Worm (Caenorhabditis elegans): Measurements from ENCODE around the gene rpl-22.

The rpl-22 gene

ce11 chrII:5050776-5051175 lies 4.6 kb upstream of the rpl-22 start:
- TF ChIP-seq mxl-3 (GFP tag; optimal IDR thresholded peaks at IDR 0.05) (no peak), spr-1 (tag; optimal IDR thresholded peaks at IDR 0.05) (no peak), attf-4 (tag; optimal IDR thresholded peaks at IDR 0.05) (no peak), ceh-20 (GFP tag; IDR thresholded peaks at IDR 0.05) (no peak)

- TF ChIP-seq ceh-32 (tag; optimal IDR thresholded peaks at IDR 0.05; ENCODE audit: poor library complexity), result no peak
- TF ChIP-seq T26A8.4 (GFP tag; IDR thresholded peaks at IDR 0.05), result no peak
- peak; percentile 21 for TF ChIP-seq aha-1 (tag)
- TF ChIP-seq egl-27 (tag; optimal IDR thresholded peaks at IDR 0.05), result no peak
- no peak for TF ChIP-seq R02D3.7 (tag; optimal IDR thresholded peaks at IDR 0.05)
- TF ChIP-seq dmd-6 (GFP tag; IDR thresholded peaks at IDR 0.05), result no peak
- no peak for TF ChIP-seq lin-38 (GFP tag; IDR thresholded peaks at IDR 0.05)
- TF ChIP-seq sdz-12 (GFP tag; optimal IDR thresholded peaks at IDR 0.05), result no peak
- no peak for TF ChIP-seq Y5F2A.4 (GFP tag; optimal IDR thresholded peaks at IDR 0.05)
- TF ChIP-seq zfp-3 (GFP tag; conservative IDR thresholded peaks at IDR 0.05), result 0 out of 2 replicates have a peak, but pooled peaks have one; percentile 19
- no peak for TF ChIP-seq nhr-25 (tag; optimal IDR thresholded peaks at IDR 0.05; ENCODE audit: borderline replicate concordance, insufficient read depth)
- TF ChIP-seq ctbp-1 (GFP tag; IDR thresholded peaks at IDR 0.05), result peak; percentile 10; the same call in 1 of the 2 replicates
- TF ChIP-seq daf-16 (GFP tag; optimal IDR thresholded peaks at IDR 0.05), result no peak
- TF ChIP-seq daf-16 (tag; optimal IDR thresholded peaks at IDR 0.05), result no peak
- no peak for TF ChIP-seq mxl-3 (GFP tag; optimal IDR thresholded peaks at IDR 0.05)
- peak in 1 of 2 experiments; percentile 40; a peak in 1 of 4 replicates for TF ChIP-seq madf-5 (GFP tag; IDR thresholded peaks at IDR 0.05)
- TF ChIP-seq nhr-10 (tag; optimal IDR thresholded peaks at IDR 0.05), result no peak
- no peak for TF ChIP-seq dmd-9 (GFP tag; IDR thresholded peaks at IDR 0.05)
- TF ChIP-seq pha-4 (GFP tag; IDR thresholded peaks at IDR 0.05), result no peak
- TF ChIP-seq pha-4 (tag; optimal IDR thresholded peaks at IDR 0.05), result no peak
- TF ChIP-seq tag-97 (GFP tag; IDR thresholded peaks at IDR 0.05), result no peak
- TF ChIP-seq snpc-1.2 (GFP tag; IDR thresholded peaks at IDR 0.05), result no peak
These were observed 838 bp downstream of the rpl-22 start for ce11 chrII:5056254-5056653.

- TF ChIP-seq nhr-77 (tag; optimal IDR thresholded peaks at IDR 0.05) (no peak), lin-1 (GFP tag; IDR thresholded peaks at IDR 0.05) (peak; percentile 56; the same call in 1 of the 2 replicates), set-16 (GFP tag; IDR thresholded peaks at IDR 0.05) (peak; percentile 20; the same call in 1 of the 2 replicates), R02D3.7 (tag; optimal IDR thresholded peaks at IDR 0.05) (no peak), nhr-25 (tag; optimal IDR thresholded peaks at IDR 0.05; ENCODE audit: borderline replicate concordance, insufficient read depth) (peak; percentile 67), F37D6.2 (tag; optimal IDR thresholded peaks at IDR 0.05) (peak; percentile 13), ceh-62 (tag; optimal IDR thresholded peaks at IDR 0.05) (no peak), F10B5.3 (tag; optimal IDR thresholded peaks at IDR 0.05) (peak; percentile 63), daf-19 (GFP tag; conservative IDR thresholded peaks at IDR 0.05) (peak; percentile 83), mxl-2 (GFP tag; conservative IDR thresholded peaks at IDR 0.05) (no peak), lir-3 (tag; optimal IDR thresholded peaks at IDR 0.05) (no peak), daf-12 (tag; optimal IDR thresholded peaks at IDR 0.05) (no peak), fos-1 (tag; optimal IDR thresholded peaks at IDR 0.05) (no peak), ceh-20 (GFP tag; IDR thresholded peaks at IDR 0.05) (0 out of 2 replicates have a peak, but pooled peaks have one; percentile 45), ztf-11 (tag; optimal IDR thresholded peaks at IDR 0.05) (no peak), ZK546.5 (tag; optimal IDR thresholded peaks at IDR 0.05) (no peak), nhr-48 (tag; optimal IDR thresholded peaks at IDR 0.05) (peak; percentile 34), hlh-11 (tag; optimal IDR thresholded peaks at IDR 0.05) (peak; percentile 75), nhr-28 (tag; optimal IDR thresholded peaks at IDR 0.05) (peak; percentile 38), spr-3 (GFP tag; optimal IDR thresholded peaks at IDR 0.05) (peak; percentile 40), duxl-1 (tag; optimal IDR thresholded peaks at IDR 0.05; ENCODE audit: poor library complexity) (peak; percentile 76), ctbp-1 (GFP tag; IDR thresholded peaks at IDR 0.05) (peak; percentile 39; the same call in 1 of the 2 replicates), zip-2 (tag; optimal IDR thresholded peaks at IDR 0.05) (no peak), arid-1 (GFP tag; conservative IDR thresholded peaks at IDR 0.05) (peak; percentile 83), tra-1 (GFP tag; IDR thresholded peaks at IDR 0.05) (0 out of 2 replicates have a peak, but pooled peaks have one; percentile 35), Y48G9A.11 (GFP tag; IDR thresholded peaks at IDR 0.05) (peak; percentile 63), cey-2 (tag; optimal IDR thresholded peaks at IDR 0.05; ENCODE audit: borderline replicate concordance, insufficient read depth) (no peak), daf-8 (GFP tag; IDR thresholded peaks at IDR 0.05) (no peak)
These were observed 1.9 kb downstream of the rpl-22 start for ce11 chrII:5057315-5057714.
